Fruit fly (Drosophila melanogaster) whole organism, adult: Measurements from ENCODE around the gene Mst85C.

Source experiments
- CG11617 ChIP-seq: fragments of 200-800 bp; sonication (Bioruptor generic); optimal IDR thresholded peaks from 2 replicates; lab custom pipeline; 2017; ENCODE audit warnings: mild to moderate bottlenecking, missing biosample characterization, missing genetic modification reagents, missing genetic modification characterization
- CG12768 ChIP-seq: fragments of 200-800 bp; sonication (Bioruptor generic); optimal IDR thresholded peaks from 2 replicates; lab custom pipeline; 2017; ENCODE audit warnings: missing biosample characterization, missing genetic modification characterization, mild to moderate bottlenecking, moderate library complexity, missing genetic modification reagents
- CG14711 ChIP-seq: fragments of 200-800 bp; sonication (Bioruptor generic); optimal IDR thresholded peaks from 2 replicates; lab custom pipeline; 2018; ENCODE audit warnings: missing biosample characterization, mild to moderate bottlenecking, missing genetic modification characterization, moderate library complexity
- CG1620 ChIP-seq: fragments of 200-800 bp; sonication (Bioruptor generic); optimal IDR thresholded peaks from 2 replicates; lab custom pipeline; 2016; ENCODE audit warnings: missing biosample characterization, missing genetic modification characterization
- CG33017 ChIP-seq: fragments of 200-800 bp; sonication (Bioruptor generic); optimal IDR thresholded peaks from 2 replicates; lab custom pipeline; 2018; ENCODE audit warnings: missing biosample characterization, mild to moderate bottlenecking, missing genetic modification characterization, moderate library complexity
- CG5204 ChIP-seq: fragments of 200-800 bp; sonication (Bioruptor generic); optimal IDR thresholded peaks from 2 replicates; lab custom pipeline; 2016; ENCODE audit warnings: missing biosample characterization, missing genetic modification characterization
- CG7045 ChIP-seq: fragments of 200-800 bp; sonication (Bioruptor generic); optimal IDR thresholded peaks from 2 replicates; lab custom pipeline; 2017; ENCODE audit warnings: missing biosample characterization, mild to moderate bottlenecking, missing genetic modification characterization
- CG7101 ChIP-seq: fragments of 200-800 bp; sonication (Bioruptor generic); optimal IDR thresholded peaks from 2 replicates; lab custom pipeline; 2018; ENCODE audit warnings: missing biosample characterization, mild to moderate bottlenecking, missing genetic modification characterization, moderate library complexity
- Clk ChIP-seq: fragments of 200-800 bp; sonication (Bioruptor generic); optimal IDR thresholded peaks from 2 replicates; lab custom pipeline; 2017; ENCODE audit warnings: missing biosample characterization, missing genetic modification characterization
- Crg-1 ChIP-seq: fragments of 200-800 bp; sonication (Bioruptor generic); optimal IDR thresholded peaks from 2 replicates; lab custom pipeline; 2016; ENCODE audit warnings: missing biosample characterization, missing genetic modification characterization
- Hr96 ChIP-seq: fragments of 200-800 bp; sonication (Bioruptor generic); optimal IDR thresholded peaks from 2 replicates; lab custom pipeline; 2016; ENCODE audit warnings: missing biosample characterization, missing genetic modification characterization
- Mnt ChIP-seq: fragments of 200-800 bp; sonication (Bioruptor generic); optimal IDR thresholded peaks from 2 replicates; lab custom pipeline; 2016; ENCODE audit warnings: missing biosample characterization, mild to moderate bottlenecking, missing genetic modification characterization
- bab1 ChIP-seq: fragments of 200-800 bp; sonication (Bioruptor generic); optimal IDR thresholded peaks from 3 replicates; lab custom pipeline; 2019; ENCODE audit warnings: missing biosample characterization, mild to moderate bottlenecking, missing genetic modification characterization, moderate library complexity
- cic ChIP-seq: fragments of 200-800 bp; sonication (Bioruptor generic); optimal IDR thresholded peaks from 2 replicates; lab custom pipeline; 2017; ENCODE audit warnings: missing biosample characterization, mild to moderate bottlenecking, missing genetic modification characterization, moderate library complexity
- cnc ChIP-seq, 2 experiments: fragments of >200 bp; optimal IDR thresholded peaks; 2 replicates each; lab custom pipeline; 2017
- kay ChIP-seq: fragments of 200-800 bp; sonication (Bioruptor generic); peaks from one replicate; lab custom pipeline; 2016; ENCODE audit warnings: missing biosample characterization, missing genetic modification characterization, borderline replicate concordance
- ovo ChIP-seq: fragments of 200-800 bp; sonication (Bioruptor generic); optimal IDR thresholded peaks from 2 replicates; lab custom pipeline; 2016; ENCODE audit warnings: missing biosample characterization, missing genetic modification characterization
- pad ChIP-seq: fragments of 200-800 bp; sonication (Bioruptor generic); optimal IDR thresholded peaks from 3 replicates; lab custom pipeline; 2017; ENCODE audit warnings: missing biosample characterization, missing genetic modification characterization, mild to moderate bottlenecking, moderate library complexity, missing genetic modification reagents
- tj ChIP-seq: fragments of 200-800 bp; sonication (Bioruptor generic); optimal IDR thresholded peaks from 3 replicates; lab custom pipeline; 2017; ENCODE audit warnings: missing biosample characterization, mild to moderate bottlenecking, missing genetic modification characterization, moderate library complexity
- toe ChIP-seq: fragments of 200-800 bp; sonication (Bioruptor generic); optimal IDR thresholded peaks from 2 replicates; lab custom pipeline; 2016; ENCODE audit warnings: missing biosample characterization, missing genetic modification characterization

Mst85C gene

dm6 chr3R:9074934-9075333 is 26.5 kb downstream of the Mst85C start:
- TF ChIP-seq CG1620 (no peak), Crg-1 (no peak), tj (no peak), CG7101 (peak; percentile 16), kay (no peak), bab1 (no peak), toe (GFP tag; lab: Kevin White, UChicago) (peak; percentile 16), Clk (GFP tag; lab: Kevin White, UChicago) (peak; percentile 23), CG14711 (tag; lab: Kevin White, UChicago) (peak; percentile 46), pad (GFP tag; lab: Kevin White, UChicago) (no peak), CG11617 (GFP tag; lab: Kevin White, UChicago) (peak; percentile 3), cnc (optimal IDR thresholded peaks at IDR 0.05; lab: Kevin White, UChicago) (no peak), CG33017 (tag; lab: Kevin White, UChicago) (peak; percentile 43), cic (GFP tag; lab: Kevin White, UChicago) (no peak), CG7045 (GFP tag; lab: Kevin White, UChicago) (peak; percentile 36), CG5204 (GFP tag; lab: Kevin White, UChicago) (peak; percentile 59), ovo (GFP tag; lab: Kevin White, UChicago) (no peak), Hr96 (peak; percentile 56), Mnt (GFP tag; lab: Kevin White, UChicago) (no peak), CG12768 (GFP tag; lab: Kevin White, UChicago) (peak; percentile 27)

- TF ChIP-seq CG33017 (tag; lab: Kevin White, UChicago) (no peak), pad (GFP tag; lab: Kevin White, UChicago) (no peak), CG7045 (GFP tag; lab: Kevin White, UChicago) (no peak), cnc (optimal IDR thresholded peaks at IDR 0.05; lab: Kevin White, UChicago) (no peak), CG11617 (GFP tag; lab: Kevin White, UChicago) (no peak)
These were observed 31.2 kb downstream of the Mst85C start for dm6 chr3R:9079638-9080037.

dm6 chr3R:9082332-9082731 is 33.9 kb downstream of the Mst85C start:
- TF ChIP-seq CG11617 (GFP tag; lab: Kevin White, UChicago): no peak
- no peak for TF ChIP-seq CG7045 (GFP tag; lab: Kevin White, UChicago)
- TF ChIP-seq CG7101: no peak
- no peak for TF ChIP-seq pad (GFP tag; lab: Kevin White, UChicago)
- TF ChIP-seq CG14711 (tag; lab: Kevin White, UChicago): no peak
- TF ChIP-seq cic (GFP tag; lab: Kevin White, UChicago): no peak
- TF ChIP-seq CG1620: no peak
- TF ChIP-seq kay: no peak
- TF ChIP-seq cnc (optimal IDR thresholded peaks at IDR 0.05; lab: Kevin White, UChicago): no peak
- no peak for TF ChIP-seq tj
- no peak for TF ChIP-seq CG33017 (tag; lab: Kevin White, UChicago)
- TF ChIP-seq ovo (GFP tag; lab: Kevin White, UChicago): no peak
- TF ChIP-seq Clk (GFP tag; lab: Kevin White, UChicago): no peak
- TF ChIP-seq Hr96: no peak
- no peak for TF ChIP-seq CG12768 (GFP tag; lab: Kevin White, UChicago)
- no peak for TF ChIP-seq CG5204 (GFP tag; lab: Kevin White, UChicago)
- no peak for TF ChIP-seq toe (GFP tag; lab: Kevin White, UChicago)
- TF ChIP-seq Mnt (GFP tag; lab: Kevin White, UChicago): no peak
- no peak for TF ChIP-seq bab1
- TF ChIP-seq Crg-1: no peak

dm6 chr3R:9083379-9083778 is 34.9 kb downstream of the Mst85C start:
- TF ChIP-seq cic (GFP tag; lab: Kevin White, UChicago) (no peak), CG5204 (GFP tag; lab: Kevin White, UChicago) (no peak), pad (GFP tag; lab: Kevin White, UChicago) (no peak), CG12768 (GFP tag; lab: Kevin White, UChicago) (no peak), CG11617 (GFP tag; lab: Kevin White, UChicago) (no peak), kay (no peak), CG7045 (GFP tag; lab: Kevin White, UChicago) (no peak), cnc (optimal IDR thresholded peaks at IDR 0.05; lab: Kevin White, UChicago) (no peak), tj (no peak), Mnt (GFP tag; lab: Kevin White, UChicago) (no peak), bab1 (no peak), toe (GFP tag; lab: Kevin White, UChicago) (no peak), Hr96 (no peak), CG7101 (no peak), CG14711 (tag; lab: Kevin White, UChicago) (no peak), ovo (GFP tag; lab: Kevin White, UChicago) (no peak)

dm6 chr3R:9085306-9085705 is 36.9 kb downstream of the Mst85C start:
- no peak for TF ChIP-seq CG7101
- no peak for TF ChIP-seq cnc (optimal IDR thresholded peaks at IDR 0.05; lab: Kevin White, UChicago)
- TF ChIP-seq kay: no peak
- no peak for TF ChIP-seq cic (GFP tag; lab: Kevin White, UChicago)
- no peak for TF ChIP-seq Hr96
- TF ChIP-seq ovo (GFP tag; lab: Kevin White, UChicago): no peak
- TF ChIP-seq Mnt (GFP tag; lab: Kevin White, UChicago): no peak
- no peak for TF ChIP-seq Crg-1
- no peak for TF ChIP-seq CG11617 (GFP tag; lab: Kevin White, UChicago)
- TF ChIP-seq CG33017 (tag; lab: Kevin White, UChicago): no peak
- no peak for TF ChIP-seq CG7045 (GFP tag; lab: Kevin White, UChicago)
- no peak for TF ChIP-seq CG1620
- TF ChIP-seq pad (GFP tag; lab: Kevin White, UChicago): no peak
- TF ChIP-seq toe (GFP tag; lab: Kevin White, UChicago): no peak
- TF ChIP-seq CG12768 (GFP tag; lab: Kevin White, UChicago): no peak
- no peak for TF ChIP-seq tj
- TF ChIP-seq bab1: no peak
- no peak for TF ChIP-seq Clk (GFP tag; lab: Kevin White, UChicago)
- no peak for TF ChIP-seq CG14711 (tag; lab: Kevin White, UChicago)

- TF ChIP-seq CG1620: no peak
- no peak for TF ChIP-seq CG5204 (GFP tag; lab: Kevin White, UChicago)
- no peak for TF ChIP-seq CG11617 (GFP tag; lab: Kevin White, UChicago)
- TF ChIP-seq Crg-1: no peak
- no peak for TF ChIP-seq toe (GFP tag; lab: Kevin White, UChicago)
- no peak for TF ChIP-seq CG7045 (GFP tag; lab: Kevin White, UChicago)
- TF ChIP-seq cnc (optimal IDR thresholded peaks at IDR 0.05; lab: Kevin White, UChicago): no peak
- TF ChIP-seq cic (GFP tag; lab: Kevin White, UChicago): no peak
- no peak for TF ChIP-seq CG33017 (tag; lab: Kevin White, UChicago)
- no peak for TF ChIP-seq CG14711 (tag; lab: Kevin White, UChicago)
- TF ChIP-seq CG7101: no peak
- no peak for TF ChIP-seq kay
- TF ChIP-seq pad (GFP tag; lab: Kevin White, UChicago): no peak
These were observed 41.9 kb downstream of the Mst85C start for dm6 chr3R:9090303-9090702.
